Fruit fly (Drosophila melanogaster) whole organism: Measurements from ENCODE around the gene MBD-like.

Experiments used
- CG8478 ChIP-seq: fragments of >200 bp; optimal IDR thresholded peaks from 2 replicates; lab custom pipeline; 2018; ENCODE audit warnings: inconsistent platforms
- EcR ChIP-seq, 2 experiments: fragments of >200 bp; optimal IDR thresholded peaks; 2 replicates each; lab custom pipeline; 2017; ENCODE audit warnings: missing biosample characterization in 2 of 2, missing genetic modification characterization in 2 of 2, missing genetic modification reagents in 2 of 2

DNA sequence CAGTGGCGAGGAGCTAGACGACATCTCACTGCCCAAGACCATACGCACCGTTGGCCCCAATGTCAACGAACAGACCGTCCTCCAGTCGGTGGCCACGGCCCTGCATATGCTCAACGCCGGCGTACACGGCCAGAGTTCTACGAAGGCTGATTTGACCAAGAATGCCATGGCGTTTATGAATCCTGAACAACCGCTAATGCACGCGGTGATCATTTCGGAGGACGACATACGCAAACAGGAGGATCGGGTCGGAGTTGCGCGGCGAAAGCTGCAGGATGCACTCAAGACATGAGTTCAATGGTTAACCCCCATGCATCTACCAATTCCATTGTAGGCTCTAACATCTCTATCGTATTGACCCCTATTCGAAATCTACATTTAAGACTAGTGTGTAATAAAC is 1.6 kb downstream of the MBD-like start:
- no peak for TF ChIP-seq EcR (GFP tag; optimal IDR thresholded peaks at IDR 0.05; lab: Kevin White, UChicago)
- TF ChIP-seq CG8478 (lab: Kevin White, UChicago) = no peak
